In genomic region chr3R:20548255-20548654, dm6 we compare ENCODE assay signal across 1 fruit fly cellular context.
TF ChIP-seq lines count a peak whose summit lies in the region.

No protein-coding gene starts in this region.

TF ChIP-seq in whole organism, embryonic, 481 proteins besides CTCF, POLR2A, EP300 and RAD21 (continued from another document):
- TF ChIP-seq CG14860 (GFP tag; IDR thresholded peaks at IDR 0.05; lab: Robert Waterston, UW; ENCODE audit: partially characterized antibody), result no peak
- no peak for TF ChIP-seq nom (GFP tag; optimal IDR thresholded peaks at IDR 0.05; lab: Kevin White, UChicago)
- TF ChIP-seq CG18599 (GFP tag; optimal IDR thresholded peaks at IDR 0.05; lab: Kevin White, UChicago), result no peak
- no peak for TF ChIP-seq tap (tag; optimal IDR thresholded peaks at IDR 0.05; lab: Kevin White, UChicago)
- TF ChIP-seq Tbp (GFP tag; optimal IDR thresholded peaks at IDR 0.05; lab: Kevin White, UChicago), result no peak
- TF ChIP-seq dimm (GFP tag; IDR thresholded peaks at IDR 0.05; lab: Robert Waterston, UW), result no peak
- no peak for TF ChIP-seq fd96Cb (tag; optimal IDR thresholded peaks at IDR 0.05; lab: Kevin White, UChicago)
- no peak for TF ChIP-seq CG18262 (tag; optimal IDR thresholded peaks at IDR 0.05; lab: Kevin White, UChicago)
- TF ChIP-seq CG11456 (GFP tag; IDR thresholded peaks at IDR 0.05; lab: Robert Waterston, UW), result no peak
- TF ChIP-seq Pdp1 (GFP tag; optimal IDR thresholded peaks at IDR 0.05; lab: Kevin White, UChicago), result peak in 1 of 2 experiments; percentile 41
- peak; percentile 32 for TF ChIP-seq CG33557 (GFP tag; optimal IDR thresholded peaks at IDR 0.05; lab: Kevin White, UChicago)
- TF ChIP-seq CG17186 (GFP tag; optimal IDR thresholded peaks at IDR 0.05; lab: Kevin White, UChicago), result no peak
- TF ChIP-seq bigmax (GFP tag; optimal IDR thresholded peaks at IDR 0.05; lab: Kevin White, UChicago), result no peak
- TF ChIP-seq ac (GFP tag; optimal IDR thresholded peaks at IDR 0.05; lab: Kevin White, UChicago), result peak; percentile 26
- TF ChIP-seq Mad (GFP tag; optimal IDR thresholded peaks at IDR 0.05; lab: Kevin White, UChicago), result no peak
- no peak for TF ChIP-seq abd-A (tag; optimal IDR thresholded peaks at IDR 0.05; lab: Kevin White, UChicago)
- TF ChIP-seq CG4617 (GFP tag; optimal IDR thresholded peaks at IDR 0.05; lab: Kevin White, UChicago; ENCODE audit: borderline replicate concordance), result no peak
- TF ChIP-seq Asciz (GFP tag; optimal IDR thresholded peaks at IDR 0.05; lab: Kevin White, UChicago), result no peak
- TF ChIP-seq vvl (GFP tag; IDR thresholded peaks at IDR 0.05; lab: Robert Waterston, UW), result no peak
- no peak for TF ChIP-seq CG8388 (GFP tag; optimal IDR thresholded peaks at IDR 0.05; lab: Kevin White, UChicago)
- no peak for TF ChIP-seq CHES-1-like (GFP tag; optimal IDR thresholded peaks at IDR 0.05; lab: Kevin White, UChicago)
- TF ChIP-seq CG18764 (GFP tag; optimal IDR thresholded peaks at IDR 0.05; lab: Kevin White, UChicago), result no peak
- TF ChIP-seq sima (GFP tag; optimal IDR thresholded peaks at IDR 0.05; lab: Kevin White, UChicago), result no peak
- TF ChIP-seq pum (GFP tag; optimal IDR thresholded peaks at IDR 0.05; lab: Kevin White, UChicago), result no peak
- peak; percentile 62 for TF ChIP-seq CG1603 (tag; optimal IDR thresholded peaks at IDR 0.05; lab: Kevin White, UChicago)
- TF ChIP-seq CG12744 (GFP tag; optimal IDR thresholded peaks at IDR 0.05; lab: Kevin White, UChicago), result no peak
- peak; percentile 37 for TF ChIP-seq exex (tag; optimal IDR thresholded peaks at IDR 0.05; lab: Kevin White, UChicago)
- TF ChIP-seq CG17328 (GFP tag; IDR thresholded peaks at IDR 0.05; lab: Robert Waterston, UW), result no peak
- no peak for TF ChIP-seq tna (GFP tag; IDR thresholded peaks at IDR 0.05; lab: Robert Waterston, UW; ENCODE audit: partially characterized antibody)
- no peak for TF ChIP-seq Hand (GFP tag; optimal IDR thresholded peaks at IDR 0.05; lab: Kevin White, UChicago)
- TF ChIP-seq Myb (GFP tag; optimal IDR thresholded peaks at IDR 0.05; lab: Kevin White, UChicago), result no peak
- TF ChIP-seq tll (GFP tag; optimal IDR thresholded peaks at IDR 0.05; lab: Kevin White, UChicago), result no peak
- TF ChIP-seq slp2 (GFP tag; optimal IDR thresholded peaks at IDR 0.05; lab: Kevin White, UChicago), result no peak
- no peak for TF ChIP-seq Poxn (GFP tag; IDR thresholded peaks at IDR 0.05; lab: Robert Waterston, UW)
- TF ChIP-seq row (GFP tag; IDR thresholded peaks at IDR 0.05; lab: Robert Waterston, UW), result no peak
- TF ChIP-seq yki (optimal IDR thresholded peaks at IDR 0.05; lab: Kevin White, UChicago), result no peak
- TF ChIP-seq CG2199 (GFP tag; IDR thresholded peaks at IDR 0.05; lab: Robert Waterston, UW), result no peak
- TF ChIP-seq tgo (GFP tag; IDR thresholded peaks at IDR 0.05; lab: Robert Waterston, UW), result no peak
- TF ChIP-seq HLH3B (GFP tag; IDR thresholded peaks at IDR 0.05; lab: Robert Waterston, UW), result no peak
- peak; percentile 28 for TF ChIP-seq grn (GFP tag; optimal IDR thresholded peaks at IDR 0.05; lab: Kevin White, UChicago)
- no peak for TF ChIP-seq HLH54F (GFP tag; optimal IDR thresholded peaks at IDR 0.05; lab: Kevin White, UChicago)
- TF ChIP-seq Hr3 (GFP tag; optimal IDR thresholded peaks at IDR 0.05; lab: Kevin White, UChicago), result no peak
- no peak for TF ChIP-seq CG2889 (GFP tag; IDR thresholded peaks at IDR 0.05; lab: Robert Waterston, UW)
- TF ChIP-seq CG3995 (GFP tag; optimal IDR thresholded peaks at IDR 0.05; lab: Kevin White, UChicago), result no peak
- TF ChIP-seq lbe (GFP tag; optimal IDR thresholded peaks at IDR 0.05; lab: Kevin White, UChicago), result no peak
- no peak for TF ChIP-seq CG3847 (GFP tag; IDR thresholded peaks at IDR 0.05; lab: Robert Waterston, UW)
- no peak for TF ChIP-seq CG31365 (tag; optimal IDR thresholded peaks at IDR 0.05; lab: Kevin White, UChicago)
- TF ChIP-seq CG11695 (GFP tag; IDR thresholded peaks at IDR 0.05; lab: Robert Waterston, UW), result no peak
- no peak for TF ChIP-seq ftz-f1 (GFP tag; optimal IDR thresholded peaks at IDR 0.05; lab: Kevin White, UChicago)
- TF ChIP-seq CoRest (tag; optimal IDR thresholded peaks at IDR 0.05; lab: Kevin White, UChicago), result no peak
- TF ChIP-seq run (tag; optimal IDR thresholded peaks at IDR 0.05; lab: Kevin White, UChicago), result no peak
- peak; percentile 12 for TF ChIP-seq CG10979 (tag; optimal IDR thresholded peaks at IDR 0.05; lab: Kevin White, UChicago)
- TF ChIP-seq bcd (GFP tag; optimal IDR thresholded peaks at IDR 0.05; lab: Kevin White, UChicago), result no peak
- no peak for TF ChIP-seq CG4854 (GFP tag; optimal IDR thresholded peaks at IDR 0.05; lab: Kevin White, UChicago)
- TF ChIP-seq sd (tag; optimal IDR thresholded peaks at IDR 0.05; lab: Kevin White, UChicago), result no peak
- no peak for TF ChIP-seq z (GFP tag; IDR thresholded peaks at IDR 0.05; lab: Robert Waterston, UW)
- TF ChIP-seq MBD-R2 (GFP tag; IDR thresholded peaks at IDR 0.05; lab: Robert Waterston, UW), result no peak
- peak; percentile 10 for TF ChIP-seq org-1 (GFP tag; optimal IDR thresholded peaks at IDR 0.05; lab: Kevin White, UChicago)
- TF ChIP-seq dmrt99B (tag; optimal IDR thresholded peaks at IDR 0.05; lab: Kevin White, UChicago), result no peak
- TF ChIP-seq sisA (GFP tag; IDR thresholded peaks at IDR 0.05; lab: Robert Waterston, UW), result no peak
- TF ChIP-seq CG11560 (tag; IDR thresholded peaks at IDR 0.05; lab: Robert Waterston, UW), result no peak
- no peak for TF ChIP-seq CG15073 (GFP tag; optimal IDR thresholded peaks at IDR 0.05; lab: Kevin White, UChicago)
- TF ChIP-seq CG8478 (optimal IDR thresholded peaks at IDR 0.05; lab: Kevin White, UChicago), result no peak
- no peak for TF ChIP-seq Six4 (GFP tag; optimal IDR thresholded peaks at IDR 0.05; lab: Kevin White, UChicago)
- peak; percentile 61 for TF ChIP-seq CG7745 (tag; optimal IDR thresholded peaks at IDR 0.05; lab: Kevin White, UChicago)
- TF ChIP-seq YL-1 (GFP tag; optimal IDR thresholded peaks at IDR 0.05; lab: Kevin White, UChicago), result no peak
- no peak for TF ChIP-seq CG10654 (GFP tag; optimal IDR thresholded peaks at IDR 0.05; lab: Kevin White, UChicago)
- peak; percentile 8 for TF ChIP-seq Max (GFP tag; optimal IDR thresholded peaks at IDR 0.05; lab: Kevin White, UChicago)
- no peak for TF ChIP-seq CG6254 (GFP tag; optimal IDR thresholded peaks at IDR 0.05; lab: Kevin White, UChicago)
- no peak for TF ChIP-seq CG8290 (GFP tag; optimal IDR thresholded peaks at IDR 0.05; lab: Kevin White, UChicago)
- TF ChIP-seq CG8290 (tag; optimal IDR thresholded peaks at IDR 0.05; lab: Kevin White, UChicago), result peak in 1 of 2 experiments; percentile 22
- TF ChIP-seq CG11247 (GFP tag; IDR thresholded peaks at IDR 0.05; lab: Robert Waterston, UW), result no peak
- TF ChIP-seq CrebB (tag; optimal IDR thresholded peaks at IDR 0.05; lab: Kevin White, UChicago), result no peak
- no peak for TF ChIP-seq ssp (GFP tag; IDR thresholded peaks at IDR 0.05; lab: Robert Waterston, UW)
- no peak for TF ChIP-seq CG10209 (GFP tag; optimal IDR thresholded peaks at IDR 0.05; lab: Kevin White, UChicago)
- TF ChIP-seq Antp (GFP tag; optimal IDR thresholded peaks at IDR 0.05; lab: Kevin White, UChicago), result no peak
- no peak for TF ChIP-seq klu (GFP tag; IDR thresholded peaks at IDR 0.05; lab: Robert Waterston, UW)
- no peak for TF ChIP-seq CG14050 (GFP tag; IDR thresholded peaks at IDR 0.05; lab: Robert Waterston, UW)
- peak; percentile 37 for TF ChIP-seq gem (tag; optimal IDR thresholded peaks at IDR 0.05; lab: Kevin White, UChicago)
- TF ChIP-seq trem (tag; optimal IDR thresholded peaks at IDR 0.05; lab: Kevin White, UChicago), result no peak
- no peak for TF ChIP-seq CG11093 (GFP tag; IDR thresholded peaks at IDR 0.05; lab: Robert Waterston, UW)
- no peak for TF ChIP-seq CG10565 (GFP tag; optimal IDR thresholded peaks at IDR 0.05; lab: Kevin White, UChicago)
- no peak for TF ChIP-seq Dbx (GFP tag; IDR thresholded peaks at IDR 0.05; lab: Robert Waterston, UW)
- TF ChIP-seq CG17612 (GFP tag; IDR thresholded peaks at IDR 0.05; lab: Robert Waterston, UW), result no peak
- TF ChIP-seq CG15696 (tag; optimal IDR thresholded peaks at IDR 0.05; lab: Kevin White, UChicago), result peak; percentile 76
- no peak for TF ChIP-seq CG4282 (GFP tag; optimal IDR thresholded peaks at IDR 0.05; lab: Kevin White, UChicago)
- no peak for TF ChIP-seq Sox102F (GFP tag; optimal IDR thresholded peaks at IDR 0.05; lab: Kevin White, UChicago)
- no peak for TF ChIP-seq peb (GFP tag; IDR thresholded peaks at IDR 0.05; lab: Robert Waterston, UW)
- no peak for TF ChIP-seq Trl (optimal IDR thresholded peaks at IDR 0.05; lab: Kevin White, UChicago)
- TF ChIP-seq Trl (GFP tag; optimal IDR thresholded peaks at IDR 0.05; lab: Kevin White, UChicago), result no peak
- no peak for TF ChIP-seq cwo (GFP tag; optimal IDR thresholded peaks at IDR 0.05; lab: Kevin White, UChicago)
- TF ChIP-seq seq (GFP tag; IDR thresholded peaks at IDR 0.05; lab: Robert Waterston, UW), result no peak
- no peak for TF ChIP-seq mam (GFP tag; optimal IDR thresholded peaks at IDR 0.05; lab: Kevin White, UChicago)
- TF ChIP-seq CG4820 (GFP tag; optimal IDR thresholded peaks at IDR 0.05; lab: Kevin White, UChicago), result no peak
- TF ChIP-seq CG16779 (GFP tag; IDR thresholded peaks at IDR 0.05; lab: Robert Waterston, UW), result no peak
- no peak for TF ChIP-seq gce (GFP tag; IDR thresholded peaks at IDR 0.05; lab: Robert Waterston, UW)
- no peak for TF ChIP-seq slbo (GFP tag; IDR thresholded peaks at IDR 0.05; lab: Robert Waterston, UW)
- no peak for TF ChIP-seq ERR (GFP tag; optimal IDR thresholded peaks at IDR 0.05; lab: Kevin White, UChicago)
- peak in 1 of 2 experiments; percentile 2 for TF ChIP-seq eve (GFP tag; optimal IDR thresholded peaks at IDR 0.05; lab: Kevin White, UChicago)
- no peak for TF ChIP-seq B-H2 (GFP tag; optimal IDR thresholded peaks at IDR 0.05; lab: Kevin White, UChicago)
- peak in 1 of 3 experiments; percentile 35 for TF ChIP-seq lola (GFP tag; optimal IDR thresholded peaks at IDR 0.05; lab: Kevin White, UChicago)
- no peak for TF ChIP-seq tx (GFP tag; optimal IDR thresholded peaks at IDR 0.05; lab: Kevin White, UChicago)
- no peak for TF ChIP-seq Nf-YC (tag; optimal IDR thresholded peaks at IDR 0.05; lab: Kevin White, UChicago)
